Worm (Caenorhabditis elegans): ENCODE results near the gene C37H5.5.

C37H5.5 gene

DNA sequence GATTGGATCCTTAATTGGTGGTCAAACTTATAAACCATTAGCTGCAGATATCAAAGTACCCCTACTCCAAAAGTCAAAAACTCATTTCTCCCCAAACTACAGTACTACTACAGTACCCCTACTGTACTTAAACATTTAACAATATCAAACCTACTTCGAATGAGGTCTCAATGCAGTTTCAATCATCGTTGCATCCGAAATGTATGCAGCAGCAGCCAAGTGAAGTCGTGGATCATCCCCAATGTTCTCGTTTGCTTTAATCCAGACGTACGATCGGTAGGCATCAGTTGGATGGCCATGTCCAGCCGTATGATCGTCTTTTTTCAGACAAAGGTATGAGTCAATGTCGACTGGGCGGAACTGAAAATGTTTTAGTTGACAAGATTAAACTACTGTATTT, 30.4 kb downstream of the C37H5.5 start:
- no peak for TF ChIP-seq nhr-23 (tag; optimal IDR thresholded peaks at IDR 0.05)
- no peak for TF ChIP-seq peb-1 (tag; optimal IDR thresholded peaks at IDR 0.05)
- TF ChIP-seq ztf-11 (tag; optimal IDR thresholded peaks at IDR 0.05) = no peak
- TF ChIP-seq ZK546.5 (tag; optimal IDR thresholded peaks at IDR 0.05) = no peak
- TF ChIP-seq elt-3 (tag; optimal IDR thresholded peaks at IDR 0.05) = no peak
- no peak for TF ChIP-seq nhr-12 (tag; optimal IDR thresholded peaks at IDR 0.05)
- TF ChIP-seq ztf-4 (tag; optimal IDR thresholded peaks at IDR 0.05) = no peak
- TF ChIP-seq nhr-129 (tag; optimal IDR thresholded peaks at IDR 0.05) = no peak
- TF ChIP-seq snpc-4 (tag; optimal IDR thresholded peaks at IDR 0.05) = no peak
- TF ChIP-seq aly-2 (tag; optimal IDR thresholded peaks at IDR 0.05) = no peak
- TF ChIP-seq gmeb-1 (tag; optimal IDR thresholded peaks at IDR 0.05) = no peak
- no peak for TF ChIP-seq unc-55 (GFP tag; optimal IDR thresholded peaks at IDR 0.05)
- TF ChIP-seq lsy-2 (tag; optimal IDR thresholded peaks at IDR 0.05) = no peak
- no peak for TF ChIP-seq mdl-1 (tag; optimal IDR thresholded peaks at IDR 0.05)
- TF ChIP-seq egl-27 (tag; optimal IDR thresholded peaks at IDR 0.05) = no peak
- TF ChIP-seq C34F6.9 (tag; optimal IDR thresholded peaks at IDR 0.05) = no peak
- TF ChIP-seq mab-5 (tag; optimal IDR thresholded peaks at IDR 0.05) = no peak
- TF ChIP-seq nhr-11 (tag; optimal IDR thresholded peaks at IDR 0.05) = no peak
- TF ChIP-seq lin-11 (tag; optimal IDR thresholded peaks at IDR 0.05) = no peak
- TF ChIP-seq sma-9 (GFP tag; optimal IDR thresholded peaks at IDR 0.05) = no peak
- TF ChIP-seq sma-9 (tag; optimal IDR thresholded peaks at IDR 0.05) = no peak

DNA sequence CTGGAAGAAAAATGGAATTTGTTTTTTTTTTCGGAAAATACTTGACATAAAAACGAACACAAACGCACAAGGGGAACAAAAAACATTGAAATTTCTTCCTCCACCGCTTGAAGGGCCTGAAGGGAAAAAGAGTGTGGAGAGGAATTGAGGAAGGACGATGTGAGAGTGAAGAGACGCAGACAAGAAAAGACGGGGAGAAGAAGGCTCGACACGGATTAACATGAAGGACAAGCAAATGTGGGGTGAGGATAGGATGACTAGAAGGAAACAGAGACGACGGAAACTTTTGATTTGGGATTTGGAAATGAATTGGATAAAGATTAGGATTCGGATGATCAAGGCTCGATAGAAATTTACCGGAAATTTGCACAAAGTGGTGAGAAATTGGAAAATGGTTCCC, 33.4 kb downstream of the C37H5.5 start:
- no peak for TF ChIP-seq ztf-4 (tag; optimal IDR thresholded peaks at IDR 0.05)
- peak in 1 of 2 experiments; percentile 45 for TF ChIP-seq lsy-2 (tag; optimal IDR thresholded peaks at IDR 0.05)
- peak; percentile 42 for TF ChIP-seq unc-55 (GFP tag; optimal IDR thresholded peaks at IDR 0.05)
- peak; percentile 51 for TF ChIP-seq nhr-129 (tag; optimal IDR thresholded peaks at IDR 0.05)

DNA sequence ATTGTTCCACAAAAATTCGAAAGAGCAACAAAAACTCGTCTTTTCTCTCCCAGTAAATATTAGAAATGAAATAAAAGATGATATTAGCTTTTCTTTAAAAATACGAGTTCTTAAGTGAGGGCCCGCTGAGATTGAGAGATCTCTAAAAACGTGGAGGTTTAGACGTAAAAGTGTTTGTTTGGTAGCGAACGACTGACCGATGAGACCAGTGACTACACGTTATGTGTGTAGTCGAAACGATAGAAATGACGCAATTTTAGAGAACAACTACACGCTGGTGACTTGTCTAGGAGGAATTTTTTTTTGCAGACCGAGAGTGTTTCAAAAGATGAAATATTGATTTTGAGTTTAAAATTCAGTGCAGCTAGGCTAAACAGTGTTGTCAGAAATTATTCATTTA, 35.6 kb downstream of the C37H5.5 start, which contains the start of gene C37H5.13:
C37H5.13 (minus strand) TSS at position 229 of the 400 bp plus-strand sequence.
- TF ChIP-seq skn-1 (tag; optimal IDR thresholded peaks at IDR 0.05) = no peak
- no peak for TF ChIP-seq ZK546.5 (tag; optimal IDR thresholded peaks at IDR 0.05)
- TF ChIP-seq crh-2 (tag; optimal IDR thresholded peaks at IDR 0.05) = peak; percentile 49
- no peak for TF ChIP-seq ztf-11 (tag; optimal IDR thresholded peaks at IDR 0.05)
- TF ChIP-seq snpc-4 (tag; optimal IDR thresholded peaks at IDR 0.05) = no peak
- TF ChIP-seq C34F6.9 (tag; optimal IDR thresholded peaks at IDR 0.05) = no peak
- no peak for TF ChIP-seq R02D3.7 (tag; optimal IDR thresholded peaks at IDR 0.05)
- no peak for TF ChIP-seq alr-1 (tag; optimal IDR thresholded peaks at IDR 0.05)
- no peak for TF ChIP-seq ceh-16 (tag; optimal IDR thresholded peaks at IDR 0.05)
- TF ChIP-seq aly-2 (tag; optimal IDR thresholded peaks at IDR 0.05) = no peak
- peak in 1 of 2 experiments; percentile 49 for TF ChIP-seq lsy-2 (tag; optimal IDR thresholded peaks at IDR 0.05)
- no peak for TF ChIP-seq nhr-11 (tag; optimal IDR thresholded peaks at IDR 0.05)
- TF ChIP-seq peb-1 (tag; optimal IDR thresholded peaks at IDR 0.05) = no peak
- no peak for TF ChIP-seq elt-3 (tag; optimal IDR thresholded peaks at IDR 0.05)
- TF ChIP-seq nhr-25 (tag; optimal IDR thresholded peaks at IDR 0.05) = peak; percentile 22
- TF ChIP-seq nhr-129 (tag; optimal IDR thresholded peaks at IDR 0.05) = peak; percentile 97
- TF ChIP-seq ceh-82 (tag; optimal IDR thresholded peaks at IDR 0.05) = no peak
- no peak for TF ChIP-seq sma-3 (GFP tag; optimal IDR thresholded peaks at IDR 0.05)
- TF ChIP-seq egl-27 (tag; optimal IDR thresholded peaks at IDR 0.05) = no peak
- peak; percentile 40 for TF ChIP-seq fos-1 (tag; optimal IDR thresholded peaks at IDR 0.05)
- TF ChIP-seq nhr-10 (tag; optimal IDR thresholded peaks at IDR 0.05) = no peak
- no peak for TF ChIP-seq unc-55 (GFP tag; optimal IDR thresholded peaks at IDR 0.05)
- no peak for TF ChIP-seq nhr-77 (tag; optimal IDR thresholded peaks at IDR 0.05)
- TF ChIP-seq ama-1 (optimal IDR thresholded peaks at IDR 0.05) = no peak
- no peak for TF ChIP-seq mab-5 (tag; optimal IDR thresholded peaks at IDR 0.05)
- no peak for TF ChIP-seq elt-1 (tag; optimal IDR thresholded peaks at IDR 0.05)
- no peak for TF ChIP-seq Y55F3AM.14 (GFP tag; optimal IDR thresholded peaks at IDR 0.05)
- TF ChIP-seq lin-39 (tag; optimal IDR thresholded peaks at IDR 0.05) = no peak
- TF ChIP-seq unc-62 (GFP tag; optimal IDR thresholded peaks at IDR 0.05) = no peak
- peak; percentile 67 for TF ChIP-seq sma-9 (GFP tag; optimal IDR thresholded peaks at IDR 0.05)
- no peak for TF ChIP-seq sma-9 (tag; optimal IDR thresholded peaks at IDR 0.05)
- TF ChIP-seq sem-4 (tag; optimal IDR thresholded peaks at IDR 0.05) = no peak
- TF ChIP-seq dmd-4 (tag; optimal IDR thresholded peaks at IDR 0.05) = no peak
- no peak for TF ChIP-seq nhr-237 (tag; optimal IDR thresholded peaks at IDR 0.05)
- TF ChIP-seq mbf-1 (tag; optimal IDR thresholded peaks at IDR 0.05) = no peak
- no peak for TF ChIP-seq unc-39 (tag; optimal IDR thresholded peaks at IDR 0.05)
- TF ChIP-seq nhr-6 (tag; optimal IDR thresholded peaks at IDR 0.05) = no peak
- no peak for TF ChIP-seq ztf-4 (tag; optimal IDR thresholded peaks at IDR 0.05)
- TF ChIP-seq gmeb-1 (tag; optimal IDR thresholded peaks at IDR 0.05) = no peak
- no peak for TF ChIP-seq zag-1 (tag; optimal IDR thresholded peaks at IDR 0.05)
- TF ChIP-seq lin-11 (tag; optimal IDR thresholded peaks at IDR 0.05) = no peak
- TF ChIP-seq mdl-1 (tag; optimal IDR thresholded peaks at IDR 0.05) = no peak
- no peak for TF ChIP-seq nhr-12 (tag; optimal IDR thresholded peaks at IDR 0.05)
- TF ChIP-seq F13H6.1 (tag; optimal IDR thresholded peaks at IDR 0.05) = peak; percentile 65
- no peak for TF ChIP-seq nhr-21 (tag; optimal IDR thresholded peaks at IDR 0.05)
- TF ChIP-seq lin-13 (GFP tag; optimal IDR thresholded peaks at IDR 0.05) = no peak
- no peak for TF ChIP-seq ztf-1 (GFP tag; conservative IDR thresholded peaks at IDR 0.05)
- TF ChIP-seq blmp-1 (tag; optimal IDR thresholded peaks at IDR 0.05; ENCODE audit: insufficient read depth) = no peak

Data from whole organism, L2 larva.